Worm (Caenorhabditis elegans) whole organism, midembryonic: Measurements from ENCODE around the gene D2096.6.

Experiments
- flt-1 ChIP-seq: fragments of 200-800 bp; sonication (Bioruptor generic); IDR thresholded peaks from 2 replicates; pipeline ENCODE4 v1.3.6; 2022; ENCODE audit warnings: missing genetic modification characterization, missing compliant biosample characterization
- klf-2 ChIP-seq: fragments of 200-800 bp; sonication (Bioruptor generic); conservative IDR thresholded peaks from 2 replicates; pipeline ENCODE4 v1.3.6; 2022; ENCODE audit warnings: missing genetic modification reagents, missing genetic modification characterization, missing compliant biosample characterization
- med-1 ChIP-seq: sonication (generic microtip); optimal IDR thresholded peaks from 2 replicates; lab custom pipeline; 2017; ENCODE audit warnings: missing genetic modification characterization, mild to moderate bottlenecking, missing compliant biosample characterization, antibody characterized with exemption, missing genetic modification reagents; ENCODE audit not compliant: insufficient read depth
- ref-1 ChIP-seq: fragments of 200-800 bp; sonication (Bioruptor generic); conservative IDR thresholded peaks from 2 replicates; pipeline ENCODE4 v1.3.6; 2022; ENCODE audit warnings: missing genetic modification reagents, missing genetic modification characterization, missing compliant biosample characterization
- tab-1 ChIP-seq: fragments of 200-800 bp; sonication (Bioruptor generic); IDR thresholded peaks from 2 replicates; pipeline ENCODE4 v1.3.6; 2022; ENCODE audit warnings: missing genetic modification characterization, missing compliant biosample characterization
- ztf-23 ChIP-seq: fragments of 200-800 bp; sonication (Bioruptor generic); IDR thresholded peaks from 2 replicates; pipeline ENCODE4 v1.3.6; 2022; ENCODE audit warnings: missing genetic modification reagents, missing genetic modification characterization, missing compliant biosample characterization
- ztf-29 ChIP-seq: fragments of 200-800 bp; sonication (Bioruptor generic); IDR thresholded peaks from 2 replicates; pipeline ENCODE4 v1.3.6; 2022; ENCODE audit warnings: missing genetic modification reagents, missing genetic modification characterization, missing compliant biosample characterization

DNA sequence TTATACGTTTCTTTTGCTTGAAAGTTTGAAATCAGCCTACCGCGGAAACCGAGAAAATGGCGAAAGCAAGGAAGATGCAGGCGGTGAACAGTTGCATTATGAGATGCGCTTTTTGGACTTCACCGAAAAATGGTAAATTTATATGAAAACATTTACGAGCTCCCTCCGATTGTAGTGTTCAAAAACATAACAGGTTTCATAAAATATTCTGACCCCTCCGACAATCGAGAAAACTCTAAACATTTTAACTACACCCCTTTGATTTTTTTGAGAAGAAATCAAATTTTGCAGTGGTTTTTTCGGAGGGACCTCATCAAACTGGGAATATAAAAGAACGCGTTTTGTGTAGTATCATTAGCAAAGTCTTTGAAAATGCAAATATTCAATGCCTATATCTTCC is 22.0 kb downstream of the D2096.6 start, which contains the start of the genes F17E9.18 and F17E9.15:
- TF ChIP-seq med-1 (no peak), ref-1 (GFP tag; lab: Robert Waterston, UW) (no peak), ztf-23 (no peak), tab-1 (no peak), klf-2 (GFP tag; lab: Robert Waterston, UW) (no peak), flt-1 (no peak), ztf-29 (no peak)
